Worm (Caenorhabditis elegans): Measurements from ENCODE around the gene F52H2.5.

DNA sequence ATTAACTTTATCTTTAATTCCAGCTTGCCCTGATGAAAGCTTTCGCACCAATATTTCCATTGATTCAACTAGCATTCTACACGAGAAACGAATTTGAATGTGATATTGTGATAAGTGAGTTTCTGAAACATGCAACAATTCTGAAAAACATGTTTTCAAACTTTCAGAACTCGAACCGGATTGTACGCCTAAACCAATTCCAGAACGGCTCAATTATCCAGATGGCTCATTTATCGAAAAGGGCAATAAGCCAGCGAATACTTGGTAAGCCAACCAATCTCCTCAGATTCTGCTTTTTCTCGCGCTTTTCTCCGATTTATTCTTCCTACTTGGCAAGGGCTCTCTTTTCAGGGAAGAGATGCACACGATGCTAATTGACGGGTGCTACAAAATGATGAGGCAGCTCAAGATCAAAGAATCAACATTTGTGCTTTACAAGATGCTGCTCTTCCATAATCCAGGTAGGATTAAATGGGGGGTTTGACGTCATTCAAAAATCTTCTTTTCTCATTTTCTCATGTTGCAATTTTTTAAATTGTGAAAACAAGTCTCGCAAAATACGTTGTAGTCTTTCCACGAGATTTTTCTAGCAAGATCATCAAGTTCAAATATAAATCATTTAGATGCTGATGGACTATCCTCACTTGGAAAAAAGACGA, 44.6 kb upstream of the F52H2.5 start:
- TF ChIP-seq lin-13 (tag; optimal IDR thresholded peaks at IDR 0.05) (no peak), mab-5 (tag; optimal IDR thresholded peaks at IDR 0.05) (no peak), pha-4 (tag; optimal IDR thresholded peaks at IDR 0.05) (no peak), unc-62 (GFP tag; optimal IDR thresholded peaks at IDR 0.05) (no peak), ceh-39 (tag; optimal IDR thresholded peaks at IDR 0.05) (no peak)
